Worm (Caenorhabditis elegans): ENCODE results near the gene K09E9.1.

- TF ChIP-seq elt-3 (tag; optimal IDR thresholded peaks at IDR 0.05): no peak
- no peak for TF ChIP-seq nhr-77 (tag; optimal IDR thresholded peaks at IDR 0.05)
- TF ChIP-seq zag-1 (tag; optimal IDR thresholded peaks at IDR 0.05): no peak
- TF ChIP-seq ama-1 (optimal IDR thresholded peaks at IDR 0.05): no peak
- no peak for TF ChIP-seq nhr-23 (tag; optimal IDR thresholded peaks at IDR 0.05)
- TF ChIP-seq nhr-11 (tag; optimal IDR thresholded peaks at IDR 0.05): no peak
- TF ChIP-seq crh-2 (tag; optimal IDR thresholded peaks at IDR 0.05): no peak
- no peak for TF ChIP-seq ceh-82 (tag; optimal IDR thresholded peaks at IDR 0.05)
Measured at ce11 chrX:15650919-15651420, 30.7 kb downstream of the K09E9.1 start, which contains the start of gene F59D12.3.

Measured in whole organism, L2 larva.